Worm (Caenorhabditis elegans) whole organism, L4 larva: ENCODE data around the gene ZK945.4.

Experiments
- D1046.2 ChIP-seq: fragments of 200-800 bp; sonication (Bioruptor generic); IDR thresholded peaks from 2 replicates; pipeline ENCODE4 v1.3.6; 2022; ENCODE audit warnings: missing genetic modification characterization, missing compliant biosample characterization
- F10B5.3 ChIP-seq: sonication (generic microtip); optimal IDR thresholded peaks from 2 replicates; lab custom pipeline; 2016; ENCODE audit warnings: mild to moderate bottlenecking, missing genetic modification characterization, missing compliant biosample characterization
- F37D6.2 ChIP-seq: sonication (generic microtip); optimal IDR thresholded peaks from 2 replicates; lab custom pipeline; 2016; ENCODE audit warnings: mild to moderate bottlenecking, missing genetic modification characterization, missing compliant biosample characterization
- R02D3.7 ChIP-seq: fragments of 150-350 bp; sonication (generic microtip); optimal IDR thresholded peaks from 3 replicates; lab custom pipeline; 2014; ENCODE audit warnings: missing biosample characterization, missing genetic modification characterization
- Y105C5A.15 ChIP-seq: fragments of 200-800 bp; sonication (Bioruptor generic); IDR thresholded peaks from 2 replicates; pipeline ENCODE4 v1.3.6; 2022; ENCODE audit warnings: missing genetic modification characterization, missing compliant biosample characterization
- ZK546.5 ChIP-seq, 2 experiments: sonication (generic microtip); optimal IDR thresholded peaks; 2 replicates each; lab custom pipeline; 2017; ENCODE audit warnings: missing biosample characterization in 2 of 2, missing genetic modification characterization in 2 of 2
- ama-1 ChIP-seq: fragments of 150-350 bp; optimal IDR thresholded peaks from 2 replicates; lab custom pipeline; 2014; ENCODE audit warnings: inconsistent platforms, mixed read lengths
- attf-4 ChIP-seq: sonication (generic microtip); optimal IDR thresholded peaks from 3 replicates; lab custom pipeline; 2017; ENCODE audit warnings: missing biosample characterization, missing genetic modification characterization
- ceh-32 ChIP-seq: sonication (generic microtip); optimal IDR thresholded peaks from 2 replicates; lab custom pipeline; 2016; ENCODE audit warnings: mild to moderate bottlenecking, missing genetic modification characterization, missing compliant biosample characterization; ENCODE audit not compliant: poor library complexity
- ceh-44 ChIP-seq: fragments of 200-800 bp; sonication (Bioruptor generic); IDR thresholded peaks from 2 replicates; pipeline ENCODE4 v1.3.6; 2022; ENCODE audit warnings: missing genetic modification reagents, missing genetic modification characterization, missing compliant biosample characterization
- daf-16 ChIP-seq, 3 experiments: sonication (generic microtip); optimal IDR thresholded peaks; 2 replicates each; lab custom pipeline; 2016 to 2017; ENCODE audit warnings: missing genetic modification characterization in 3 of 3, missing genetic modification reagents in 3 of 3, mild to moderate bottlenecking in 2 of 3, missing compliant biosample characterization in 2 of 3, missing biosample characterization in 1 of 3, moderate library complexity in 1 of 3
- dmd-6 ChIP-seq: fragments of 200-800 bp; sonication (Bioruptor generic); IDR thresholded peaks from 2 replicates; pipeline ENCODE4 v1.3.6; 2022; ENCODE audit warnings: missing genetic modification reagents, missing genetic modification characterization, missing compliant biosample characterization
- dpl-1 ChIP-seq: fragments of 150-350 bp; optimal IDR thresholded peaks from 2 replicates; lab custom pipeline; 2014; ENCODE audit warnings: missing biosample characterization, missing genetic modification reagents, missing genetic modification characterization
- duxl-1 ChIP-seq: sonication (generic microtip); optimal IDR thresholded peaks from 2 replicates; lab custom pipeline; 2016; ENCODE audit warnings: mild to moderate bottlenecking, missing genetic modification characterization, moderate library complexity, missing compliant biosample characterization; ENCODE audit not compliant: poor library complexity
- egl-27 ChIP-seq: sonication (generic microtip); optimal IDR thresholded peaks from 3 replicates; lab custom pipeline; 2017; ENCODE audit warnings: missing biosample characterization, missing genetic modification reagents, missing genetic modification characterization
- fkh-10 ChIP-seq: fragments of 150-350 bp; optimal IDR thresholded peaks from 2 replicates; lab custom pipeline; 2014; ENCODE audit warnings: missing biosample characterization, missing genetic modification reagents, missing genetic modification characterization
- fos-1 ChIP-seq: fragments of 150-350 bp; optimal IDR thresholded peaks from 2 replicates; lab custom pipeline; 2014; ENCODE audit warnings: missing biosample characterization, missing genetic modification characterization
- lim-7 ChIP-seq: fragments of 200-800 bp; sonication (Bioruptor generic); IDR thresholded peaks from 2 replicates; pipeline ENCODE4 v1.3.6; 2022; ENCODE audit warnings: missing genetic modification characterization, missing compliant biosample characterization
- lin-1 ChIP-seq: fragments of 200-800 bp; sonication (Bioruptor generic); IDR thresholded peaks from 2 replicates; pipeline ENCODE4 v1.3.6; 2022; ENCODE audit warnings: missing genetic modification reagents, missing genetic modification characterization, missing compliant biosample characterization
- lin-15B ChIP-seq: fragments of 150-350 bp; sonication (generic microtip); optimal IDR thresholded peaks from 3 replicates; lab custom pipeline; 2014; ENCODE audit warnings: missing biosample characterization, missing genetic modification characterization
- lsy-2 ChIP-seq, 2 experiments: fragments of 150-350 bp in 1 of 2; sonication (generic microtip) in 1 of 2; optimal IDR thresholded peaks; 2 replicates each; lab custom pipeline; 2014 to 2017; ENCODE audit warnings: missing biosample characterization in 2 of 2, missing genetic modification characterization in 2 of 2
- madf-9 ChIP-seq: fragments of 200-800 bp; sonication (Bioruptor generic); conservative IDR thresholded peaks from 2 replicates; pipeline ENCODE4 v1.3.6; 2022; ENCODE audit warnings: missing genetic modification reagents, missing genetic modification characterization, missing compliant biosample characterization
- mdt-29 ChIP-seq: fragments of 200-800 bp; sonication (Bioruptor generic); IDR thresholded peaks from 2 replicates; pipeline ENCODE4 v1.3.6; 2022; ENCODE audit warnings: missing genetic modification reagents, missing genetic modification characterization, missing compliant biosample characterization
- mep-1 ChIP-seq: fragments of 150-350 bp; sonication (generic microtip); optimal IDR thresholded peaks from 3 replicates; lab custom pipeline; 2014; ENCODE audit warnings: missing biosample characterization, missing genetic modification characterization
- nhr-10 ChIP-seq: fragments of 150-350 bp; optimal IDR thresholded peaks from 2 replicates; lab custom pipeline; 2014; ENCODE audit warnings: missing biosample characterization, missing genetic modification characterization
- nhr-102 ChIP-seq: sonication (generic microtip); optimal IDR thresholded peaks from 2 replicates; lab custom pipeline; 2016; ENCODE audit warnings: mild to moderate bottlenecking, missing genetic modification characterization, moderate library complexity, missing compliant biosample characterization
- nhr-11 ChIP-seq: fragments of 150-350 bp; optimal IDR thresholded peaks from 2 replicates; lab custom pipeline; 2014; ENCODE audit warnings: missing biosample characterization, missing genetic modification characterization
- nhr-111 ChIP-seq: fragments of 200-800 bp; sonication (Bioruptor generic); optimal IDR thresholded peaks from 2 replicates; lab custom pipeline; 2018; ENCODE audit warnings: mild to moderate bottlenecking, missing genetic modification characterization, missing compliant biosample characterization
- nhr-237 ChIP-seq: sonication (generic microtip); optimal IDR thresholded peaks from 2 replicates; lab custom pipeline; 2017; ENCODE audit warnings: missing biosample characterization, missing genetic modification characterization
- nhr-42 ChIP-seq: fragments of 200-800 bp; sonication (Bioruptor generic); IDR thresholded peaks from 2 replicates; pipeline ENCODE4 v1.3.6; 2022; ENCODE audit warnings: missing genetic modification characterization, missing compliant biosample characterization
- nhr-6 ChIP-seq: fragments of 150-350 bp; optimal IDR thresholded peaks from 2 replicates; lab custom pipeline; 2014; ENCODE audit warnings: missing biosample characterization, missing genetic modification characterization
- nhr-76 ChIP-seq: fragments of 150-350 bp; optimal IDR thresholded peaks from 2 replicates; lab custom pipeline; 2014; ENCODE audit warnings: missing biosample characterization, missing genetic modification characterization
- pha-4 ChIP-seq, 2 experiments: fragments of 150-350 bp in 1 of 2; fragments of 200-800 bp in 1 of 2; sonication (Bioruptor generic) in 1 of 2; IDR thresholded peaks in 1 of 2; optimal IDR thresholded peaks in 1 of 2; 2 replicates each; pipeline versions ENCODE4 v1.3.6 to Lab custom; 2014 to 2022; ENCODE audit warnings: missing genetic modification characterization in 2 of 2, missing genetic modification reagents in 2 of 2, missing biosample characterization in 1 of 2, missing compliant biosample characterization in 1 of 2
- php-3 ChIP-seq: fragments of 200-800 bp; sonication (Bioruptor generic); IDR thresholded peaks from 2 replicates; pipeline ENCODE4 v1.3.6; 2022; ENCODE audit warnings: missing genetic modification reagents, missing genetic modification characterization, missing compliant biosample characterization
- sdz-12 ChIP-seq: fragments of 200-800 bp; sonication (Bioruptor generic); optimal IDR thresholded peaks from 2 replicates; lab custom pipeline; 2018; ENCODE audit warnings: mild to moderate bottlenecking, missing genetic modification characterization, missing compliant biosample characterization
- set-16 ChIP-seq: fragments of 200-800 bp; sonication (Bioruptor generic); IDR thresholded peaks from 2 replicates; pipeline ENCODE4 v1.3.6; 2022; ENCODE audit warnings: missing genetic modification reagents, missing genetic modification characterization, missing compliant biosample characterization
- snpc-1.2 ChIP-seq: fragments of 200-800 bp; sonication (Bioruptor generic); IDR thresholded peaks from 2 replicates; pipeline ENCODE4 v1.3.6; 2022; ENCODE audit warnings: missing genetic modification reagents, missing genetic modification characterization, missing compliant biosample characterization
- snpc-4 ChIP-seq: fragments of 150-350 bp; optimal IDR thresholded peaks from 2 replicates; lab custom pipeline; 2014; ENCODE audit warnings: missing biosample characterization, missing genetic modification characterization
- spr-1 ChIP-seq: sonication (generic microtip); optimal IDR thresholded peaks from 2 replicates; lab custom pipeline; 2016; ENCODE audit warnings: mild to moderate bottlenecking, missing genetic modification characterization, missing compliant biosample characterization
- tag-97 ChIP-seq: fragments of 200-800 bp; sonication (Bioruptor generic); IDR thresholded peaks from 2 replicates; pipeline ENCODE4 v1.3.6; 2022; ENCODE audit warnings: missing genetic modification characterization, missing compliant biosample characterization
- unc-130 ChIP-seq: sonication (generic microtip); optimal IDR thresholded peaks from 2 replicates; lab custom pipeline; 2016; ENCODE audit warnings: missing genetic modification reagents, missing genetic modification characterization, missing compliant biosample characterization
- unc-62 ChIP-seq, 3 experiments: fragments of 150-350 bp in 1 of 3; sonication (generic microtip); optimal IDR thresholded peaks in 2 of 3; peaks in 1 of 3; 1 replicate in 1 of 3; 2 replicates in 2 of 3; lab custom pipeline; 2014 to 2017; ENCODE audit warnings: missing biosample characterization in 3 of 3, missing genetic modification characterization in 3 of 3, missing genetic modification reagents in 3 of 3, missing genotype in 1 of 3
- zfp-3 ChIP-seq: fragments of 200-800 bp; sonication (Bioruptor generic); conservative IDR thresholded peaks from 2 replicates; pipeline ENCODE4 v1.3.6; 2022; ENCODE audit warnings: missing genetic modification reagents, missing genetic modification characterization, missing compliant biosample characterization
- zip-11 ChIP-seq: fragments of 200-800 bp; sonication (Bioruptor generic); IDR thresholded peaks from 2 replicates; pipeline ENCODE4 v1.3.6; 2022; ENCODE audit warnings: missing genetic modification characterization, missing compliant biosample characterization
- ztf-11 ChIP-seq: fragments of 150-350 bp; optimal IDR thresholded peaks from 2 replicates; lab custom pipeline; 2014; ENCODE audit warnings: missing biosample characterization, missing genetic modification characterization

ZK945.4 gene

DNA sequence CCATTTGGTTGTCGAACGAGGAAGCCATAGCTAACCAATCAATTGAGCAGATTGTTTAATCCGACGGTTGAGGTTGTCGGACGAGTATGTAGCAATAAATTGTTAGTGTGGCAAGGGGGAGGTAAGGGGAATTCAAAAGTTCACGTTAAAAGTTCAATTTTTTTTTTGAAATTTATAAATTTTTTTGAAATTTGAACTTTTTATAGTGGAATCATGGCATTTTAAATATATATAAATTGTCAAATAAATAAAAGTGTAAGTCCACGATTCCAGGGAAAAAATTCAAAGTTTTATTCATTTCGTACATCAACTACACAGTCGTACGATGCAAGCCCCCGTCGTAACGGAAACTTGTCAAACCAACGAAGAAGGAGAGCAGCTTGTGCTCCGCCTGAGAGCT lies 2.9 kb upstream of the ZK945.4 start, which contains the start of the genes ZK945.7 and ZK945.8 (continued):
- TF ChIP-seq nhr-111 (GFP tag; lab: Kevin White, UChicago): no peak

DNA sequence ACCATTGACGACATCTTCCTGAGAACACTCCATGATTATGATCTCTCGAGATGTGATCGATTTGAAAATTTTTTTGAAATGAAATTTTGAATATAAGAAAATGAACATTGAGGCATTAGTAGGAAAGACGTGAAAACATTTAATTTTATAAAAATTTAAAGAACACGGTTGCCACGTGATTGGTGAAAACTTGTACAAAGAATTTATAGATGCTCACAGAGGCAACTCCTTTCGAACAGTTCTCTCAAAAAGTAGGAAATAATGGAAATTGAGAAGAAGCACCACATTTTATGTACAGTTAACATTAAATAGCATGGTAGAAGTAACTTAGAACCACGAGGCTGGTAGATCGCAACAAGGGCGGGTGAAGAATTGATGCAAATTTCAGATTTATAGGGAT lies 1.4 kb upstream of the ZK945.4 start, which contains the start of gene ZK945.6:
ZK945.6 (minus strand) TSS at position 101 of the 400 bp plus-strand sequence.
- TF ChIP-seq lin-15B (tag; lab: Kevin White, UChicago) (no peak), ceh-44 (GFP tag; lab: Robert Waterston, UW) (no peak), sdz-12 (no peak)

DNA sequence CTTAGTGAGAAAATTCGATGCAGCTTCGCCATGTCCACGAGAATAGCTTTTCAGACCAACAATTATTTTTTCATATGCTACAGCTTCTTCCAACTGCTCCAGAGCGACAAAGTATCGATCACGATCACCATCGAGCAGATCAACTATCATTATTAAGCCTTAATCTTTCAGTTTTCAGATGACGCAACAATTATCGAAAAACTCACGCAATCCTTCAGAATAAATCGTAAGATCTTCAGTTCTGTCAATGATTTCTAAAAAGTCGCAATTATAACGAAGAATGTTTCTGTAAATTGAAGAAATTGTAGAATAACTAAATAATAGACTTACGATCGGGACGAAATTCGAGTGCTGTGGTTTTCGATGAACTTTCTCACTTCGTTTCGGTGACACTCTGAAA lies 2.3 kb downstream of the ZK945.4 start:
- no peak for TF ChIP-seq F37D6.2 (tag; lab: Kevin White, UChicago)
- TF ChIP-seq nhr-42 (GFP tag; lab: Robert Waterston, UW): no peak
- no peak for TF ChIP-seq ZK546.5 (tag; optimal IDR thresholded peaks at IDR 0.05; lab: Kevin White, UChicago)
- TF ChIP-seq sdz-12: no peak
- TF ChIP-seq snpc-1.2: no peak
- no peak for TF ChIP-seq tag-97 (GFP tag; lab: Robert Waterston, UW)
- no peak for TF ChIP-seq unc-130
- TF ChIP-seq fos-1: no peak
- no peak for TF ChIP-seq lim-7 (GFP tag; lab: Robert Waterston, UW)
- TF ChIP-seq nhr-6 (tag; lab: Kevin White, UChicago): no peak
- TF ChIP-seq set-16 (GFP tag; lab: Robert Waterston, UW): no peak

DNA sequence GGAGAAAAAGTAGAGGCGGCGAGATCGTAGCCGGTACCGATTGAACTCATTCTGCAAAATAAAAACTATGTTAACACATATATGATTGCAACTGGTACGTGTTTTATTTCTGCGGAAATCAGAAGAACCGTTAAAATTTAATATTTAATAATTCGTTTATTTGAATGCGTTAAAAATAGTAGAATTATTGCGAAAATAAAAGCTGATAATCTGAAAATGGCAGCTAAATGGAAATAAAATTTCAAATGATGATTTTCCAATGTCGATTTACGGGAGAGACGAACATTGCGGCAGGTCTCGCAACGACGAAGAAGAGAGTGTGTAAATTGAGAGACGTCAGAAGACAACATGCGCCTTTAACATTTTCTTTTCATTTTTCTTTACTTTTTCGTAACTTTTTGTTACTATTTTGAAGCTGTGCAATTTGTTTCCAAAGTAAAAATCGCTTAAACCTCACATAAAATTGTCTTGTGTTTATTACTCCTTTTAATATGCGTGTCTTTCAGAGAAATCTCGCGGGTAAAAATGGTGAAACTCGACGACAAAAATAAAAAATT lies 5.6 kb downstream of the ZK945.4 start, which contains the start of the genes pas-7 and puf-12:
pas-7 (minus strand) TSS at position 51 of the 557 bp plus-strand sequence.
puf-12 (plus strand) TSS at position 507 of the 557 bp plus-strand sequence.
- TF ChIP-seq mep-1 (tag; lab: Kevin White, UChicago): no peak
- TF ChIP-seq dmd-6 (GFP tag; lab: Robert Waterston, UW): no peak
- no peak for TF ChIP-seq ama-1 (lab: Kevin White, UChicago)
- TF ChIP-seq nhr-76 (tag; lab: Kevin White, UChicago): no peak
- no peak for TF ChIP-seq unc-62 (GFP tag; optimal IDR thresholded peaks at IDR 0.05 in 1 of 2; lab: Kevin White, UChicago)
- no peak for TF ChIP-seq unc-62 (tag; optimal IDR thresholded peaks at IDR 0.05; lab: Kevin White, UChicago)
- TF ChIP-seq snpc-4: no peak
- peak; percentile 65 for TF ChIP-seq nhr-6 (tag; lab: Kevin White, UChicago)
- TF ChIP-seq ztf-11: no peak
- TF ChIP-seq fkh-10 (GFP tag; lab: Kevin White, UChicago): no peak
- TF ChIP-seq attf-4: no peak
- TF ChIP-seq duxl-1 (tag; lab: Kevin White, UChicago): no peak
- no peak for TF ChIP-seq php-3 (GFP tag; lab: Robert Waterston, UW)
- TF ChIP-seq nhr-11 (tag; lab: Kevin White, UChicago): no peak
- TF ChIP-seq lin-15B (tag; lab: Kevin White, UChicago): no peak
- no peak for TF ChIP-seq mdt-29 (GFP tag; lab: Robert Waterston, UW)
- no peak for TF ChIP-seq madf-9 (GFP tag; lab: Robert Waterston, UW)
- no peak for TF ChIP-seq daf-16 (GFP tag; optimal IDR thresholded peaks at IDR 0.05; lab: Kevin White, UChicago)
- no peak for TF ChIP-seq daf-16 (tag; optimal IDR thresholded peaks at IDR 0.05; lab: Kevin White, UChicago)
- no peak for TF ChIP-seq D1046.2 (GFP tag; lab: Robert Waterston, UW)
- no peak for TF ChIP-seq F10B5.3 (tag; lab: Kevin White, UChicago)
- no peak for TF ChIP-seq zip-11
- TF ChIP-seq nhr-237 (tag; lab: Kevin White, UChicago): no peak
- no peak for TF ChIP-seq zfp-3
- TF ChIP-seq dpl-1 (GFP tag; lab: Kevin White, UChicago): peak; percentile 12
- TF ChIP-seq egl-27 (tag; lab: Kevin White, UChicago): no peak
- TF ChIP-seq lim-7 (GFP tag; lab: Robert Waterston, UW): no peak
- no peak for TF ChIP-seq lin-1 (GFP tag; lab: Robert Waterston, UW)
- TF ChIP-seq nhr-10 (tag; lab: Kevin White, UChicago): no peak
- no peak for TF ChIP-seq nhr-102 (tag; lab: Kevin White, UChicago)
- no peak for TF ChIP-seq ZK546.5 (tag; optimal IDR thresholded peaks at IDR 0.05; lab: Kevin White, UChicago)
- no peak for TF ChIP-seq pha-4 (GFP tag; IDR thresholded peaks at IDR 0.05; lab: Robert Waterston, UW)
- peak; percentile 65 for TF ChIP-seq pha-4 (tag; optimal IDR thresholded peaks at IDR 0.05; lab: Kevin White, UChicago)
- no peak for TF ChIP-seq Y105C5A.15 (GFP tag; lab: Robert Waterston, UW)
- peak in 1 of 2 experiments; percentile 66 for TF ChIP-seq lsy-2 (tag; optimal IDR thresholded peaks at IDR 0.05; lab: Kevin White, UChicago)
- TF ChIP-seq R02D3.7 (tag; lab: Kevin White, UChicago): peak; percentile 38
- TF ChIP-seq spr-1 (tag; lab: Kevin White, UChicago): no peak
- no peak for TF ChIP-seq ceh-32 (tag; lab: Kevin White, UChicago)
